Fruit fly (Drosophila melanogaster) whole organism, wandering third instar larva: ENCODE measurements around the gene CG32091.
"Not testable (repeated sequence)": the region's sequence is repeated elsewhere in the genome, so short reads cannot be mapped to it uniquely, and the experiment has no call there.

ENCODE experiments used
- Abd-B ChIP-seq: fragments of >200 bp; optimal IDR thresholded peaks from 2 replicates; lab custom pipeline; 2017; ENCODE audit warnings: missing biosample characterization, missing genetic modification characterization
- CG32264 ChIP-seq: fragments of 200-800 bp; sonication (Bioruptor generic); optimal IDR thresholded peaks from 2 replicates; lab custom pipeline; 2016; ENCODE audit warnings: missing biosample characterization, missing genetic modification characterization
- Dfd ChIP-seq: fragments of >200 bp; optimal IDR thresholded peaks from 2 replicates; lab custom pipeline; 2017; ENCODE audit warnings: missing biosample characterization, missing genetic modification characterization
- Dif ChIP-seq: fragments of 200-275, 200-300 bp; sonication (Bioruptor generic); optimal IDR thresholded peaks from 2 replicates; lab custom pipeline; 2018; ENCODE audit warnings: missing biosample characterization, missing genetic modification characterization; ENCODE audit not compliant: partially characterized antibody
- GATAd ChIP-seq: sonication (Bioruptor generic); optimal IDR thresholded peaks from 2 replicates; lab custom pipeline; 2016; ENCODE audit warnings: missing biosample characterization, missing genetic modification characterization
- HLH106 ChIP-seq: fragments of 200-800 bp; optimal IDR thresholded peaks from 3 replicates; lab custom pipeline; 2019; ENCODE audit warnings: missing biosample characterization, mild to moderate bottlenecking, missing genetic modification characterization, moderate library complexity
- Hnf4 ChIP-seq: fragments of 200-800 bp; sonication (Bioruptor generic); optimal IDR thresholded peaks from 2 replicates; lab custom pipeline; 2016; ENCODE audit warnings: missing biosample characterization, mild to moderate bottlenecking, missing genetic modification characterization
- Hr78 ChIP-seq: fragments of >200 bp; optimal IDR thresholded peaks from 2 replicates; lab custom pipeline; 2017; ENCODE audit warnings: missing biosample characterization, missing genetic modification characterization
- Hr83 ChIP-seq: fragments of 200-300 bp; sonication (Bioruptor generic); optimal IDR thresholded peaks from 2 replicates; lab custom pipeline; 2016; ENCODE audit warnings: missing biosample characterization, mild to moderate bottlenecking, missing genetic modification characterization, moderate library complexity; ENCODE audit not compliant: poor library complexity, severe bottlenecking
- Mio ChIP-seq: sonication (Bioruptor generic); optimal IDR thresholded peaks from 2 replicates; lab custom pipeline; 2016; ENCODE audit warnings: missing biosample characterization, missing genetic modification characterization
- N ChIP-seq: fragments of >200 bp; optimal IDR thresholded peaks from 2 replicates; lab custom pipeline; 2018; ENCODE audit warnings: missing biosample characterization, missing external identifiers, missing genetic modification characterization
- OdsH ChIP-seq: fragments of 200-800 bp; sonication (Bioruptor generic); optimal IDR thresholded peaks from 2 replicates; lab custom pipeline; 2016; ENCODE audit warnings: missing biosample characterization, mild to moderate bottlenecking, missing genetic modification characterization
- Rel ChIP-seq, 2 experiments: fragments of 200-800 bp; sonication (Bioruptor generic) in 1 of 2; optimal IDR thresholded peaks; 2 replicates in 1 of 2; 3 replicates in 1 of 2; lab custom pipeline; 2016 to 2019; ENCODE audit warnings: mild to moderate bottlenecking in 2 of 2, missing biosample characterization in 2 of 2, missing genetic modification characterization in 2 of 2, moderate library complexity in 1 of 2
- Sp1 ChIP-seq: fragments of 200-800 bp; sonication (Bioruptor generic); optimal IDR thresholded peaks from 3 replicates; lab custom pipeline; 2019; ENCODE audit warnings: missing biosample characterization, mild to moderate bottlenecking, missing genetic modification characterization, moderate library complexity
- Vsx2 ChIP-seq: fragments of 200-300, 225-300 bp; sonication (Bioruptor generic); optimal IDR thresholded peaks from 2 replicates; lab custom pipeline; 2018; ENCODE audit warnings: missing biosample characterization, missing genetic modification characterization; ENCODE audit not compliant: partially characterized antibody
- br ChIP-seq: fragments of 200-800 bp; sonication (Bioruptor generic); optimal IDR thresholded peaks from 2 replicates; lab custom pipeline; 2016; ENCODE audit warnings: missing biosample characterization, missing genetic modification characterization
- brk ChIP-seq: fragments of 200-800 bp; sonication (Bioruptor generic); optimal IDR thresholded peaks from 2 replicates; lab custom pipeline; 2016; ENCODE audit warnings: missing biosample characterization, mild to moderate bottlenecking, missing genetic modification characterization
- dl ChIP-seq, 2 experiments: fragments of 175-275, 200-275 bp in 1 of 2; fragments of 200-275 bp in 1 of 2; sonication (Bioruptor generic); optimal IDR thresholded peaks; lab custom pipeline; 2018; ENCODE audit warnings: mild to moderate bottlenecking in 2 of 2, missing biosample characterization in 2 of 2, missing genetic modification characterization in 2 of 2, moderate library complexity in 2 of 2; ENCODE audit not compliant: partially characterized antibody in 2 of 2, insufficient read depth in 1 of 2
- dmrt93B ChIP-seq: fragments of 200-800 bp; sonication (Bioruptor generic); optimal IDR thresholded peaks from 2 replicates; lab custom pipeline; 2018; ENCODE audit warnings: missing biosample characterization, mild to moderate bottlenecking, missing genetic modification characterization
- dsf ChIP-seq: sonication (Bioruptor generic); optimal IDR thresholded peaks from 2 replicates; lab custom pipeline; 2016; ENCODE audit warnings: missing biosample characterization, missing genetic modification characterization, borderline replicate concordance
- ey ChIP-seq: fragments of 200-800 bp; sonication (Bioruptor generic); optimal IDR thresholded peaks from 2 replicates; lab custom pipeline; 2016; ENCODE audit warnings: missing biosample characterization, missing genetic modification characterization
- foxo ChIP-seq, 2 experiments: fragments of 200-800 bp; sonication (Bioruptor generic); optimal IDR thresholded peaks; 2 replicates in 1 of 2; 3 replicates in 1 of 2; lab custom pipeline; 2016 to 2017; ENCODE audit warnings: missing biosample characterization in 2 of 2, missing genetic modification characterization in 2 of 2
- h ChIP-seq: fragments of 200-800 bp; sonication (Bioruptor generic); optimal IDR thresholded peaks from 3 replicates; lab custom pipeline; 2016; ENCODE audit warnings: missing biosample characterization, mild to moderate bottlenecking, missing genetic modification characterization
- jim ChIP-seq: fragments of 175-275, 200-325 bp; sonication (Bioruptor generic); optimal IDR thresholded peaks from 2 replicates; lab custom pipeline; 2016; ENCODE audit warnings: missing biosample characterization, mild to moderate bottlenecking, missing genetic modification characterization
- lola ChIP-seq: fragments of >200 bp; optimal IDR thresholded peaks from 2 replicates; lab custom pipeline; 2017; ENCODE audit warnings: missing biosample characterization, missing genetic modification characterization
- pan ChIP-seq: fragments of >200 bp; optimal IDR thresholded peaks from 2 replicates; lab custom pipeline; 2017
- psq ChIP-seq: fragments of 200-800 bp; sonication (Bioruptor generic); optimal IDR thresholded peaks from 3 replicates; lab custom pipeline; 2017; ENCODE audit warnings: missing biosample characterization, mild to moderate bottlenecking, missing genetic modification characterization, moderate library complexity
- rgr ChIP-seq: fragments of 200-800 bp; sonication (Bioruptor generic); optimal IDR thresholded peaks from 3 replicates; lab custom pipeline; 2016; ENCODE audit warnings: missing biosample characterization, mild to moderate bottlenecking, missing genetic modification characterization
- sage ChIP-seq: fragments of 200-800 bp; sonication (Bioruptor generic); optimal IDR thresholded peaks from 2 replicates; lab custom pipeline; 2016; ENCODE audit warnings: missing biosample characterization, mild to moderate bottlenecking, missing genetic modification characterization
- tai ChIP-seq: sonication (Bioruptor generic); optimal IDR thresholded peaks from 2 replicates; lab custom pipeline; 2016; ENCODE audit warnings: missing biosample characterization, missing genetic modification characterization
- usp ChIP-seq: fragments of >200 bp; optimal IDR thresholded peaks from 2 replicates; lab custom pipeline; 2017; ENCODE audit warnings: missing biosample characterization, missing genetic modification characterization
- woc ChIP-seq: sonication (Bioruptor generic); optimal IDR thresholded peaks from 2 replicates; lab custom pipeline; 2016; ENCODE audit warnings: missing biosample characterization, mild to moderate bottlenecking, missing genetic modification characterization

Gene CG32091

dm6 chr3L:11589395-11589794 lies 41.8 kb upstream of the CG32091 start, which contains the start of gene CG7377:
TSS of gene CG7377 (plus strand) at chr3L:11589695.
- not testable (repeated sequence) for TF ChIP-seq dl (GFP tag; optimal IDR thresholded peaks at IDR 0.05; lab: Kevin White, UChicago; ENCODE audit: insufficient read depth in 1 of 2, partially characterized antibody in 2 of 2); Vsx2 (GFP tag; lab: Kevin White, UChicago); Hr83 (GFP tag; lab: Kevin White, UChicago)

dm6 chr3L:11591131-11591530 lies 40.1 kb upstream of the CG32091 start, which contains the start of gene CG33268:
TSS of gene CG33268 (minus strand) at chr3L:11591231.
- TF ChIP-seq lola (GFP tag; lab: Kevin White, UChicago): no peak
- no peak for TF ChIP-seq dmrt93B (GFP tag; lab: Kevin White, UChicago)
- no peak for TF ChIP-seq dsf (GFP tag; lab: Kevin White, UChicago)
- no peak for TF ChIP-seq psq (GFP tag; lab: Kevin White, UChicago)
- TF ChIP-seq OdsH: no peak
- TF ChIP-seq Hr83 (GFP tag; lab: Kevin White, UChicago): no peak
- no peak for TF ChIP-seq rgr (GFP tag; lab: Kevin White, UChicago)
- TF ChIP-seq br (GFP tag; lab: Kevin White, UChicago): no peak
- TF ChIP-seq HLH106 (tag; lab: Kevin White, UChicago): no peak
- TF ChIP-seq dl (GFP tag; optimal IDR thresholded peaks at IDR 0.05; lab: Kevin White, UChicago; ENCODE audit: insufficient read depth in 1 of 2, partially characterized antibody in 2 of 2): no peak
- TF ChIP-seq Abd-B (GFP tag; lab: Kevin White, UChicago): no peak
- TF ChIP-seq Dfd (GFP tag; lab: Kevin White, UChicago): no peak
- TF ChIP-seq Dif (GFP tag; lab: Kevin White, UChicago): no peak
- no peak for TF ChIP-seq pan (lab: Kevin White, UChicago)
- TF ChIP-seq sage (GFP tag; lab: Kevin White, UChicago): no peak
- TF ChIP-seq CG32264 (GFP tag; lab: Kevin White, UChicago): no peak
- no peak for TF ChIP-seq N
- TF ChIP-seq GATAd (GFP tag; lab: Kevin White, UChicago): no peak
- TF ChIP-seq brk: no peak
- TF ChIP-seq Vsx2 (GFP tag; lab: Kevin White, UChicago): no peak

dm6 chr3L:11591803-11592202 lies 39.4 kb upstream of the CG32091 start:
- TF ChIP-seq pan (lab: Kevin White, UChicago) (no peak), dl (GFP tag; optimal IDR thresholded peaks at IDR 0.05; lab: Kevin White, UChicago; ENCODE audit: insufficient read depth in 1 of 2, partially characterized antibody in 2 of 2) (no peak), dmrt93B (GFP tag; lab: Kevin White, UChicago) (no peak)
- TF ChIP-seq, all 38 proteins: peak for 0

- TF ChIP-seq usp (GFP tag; lab: Kevin White, UChicago) (no peak), HLH106 (tag; lab: Kevin White, UChicago) (peak; percentile 23), foxo (GFP tag; optimal IDR thresholded peaks at IDR 0.05; lab: Kevin White, UChicago) (peak in 1 of 2 experiments; percentile 18), tai (GFP tag; lab: Kevin White, UChicago) (no peak), Sp1 (GFP tag; lab: Kevin White, UChicago) (peak; percentile 52)
- TF ChIP-seq, all 38 proteins: peak for 3
Observed at dm6 chr3L:11593778-11594177, 37.4 kb upstream of the CG32091 start.

dm6 chr3L:11596585-11597252 lies 34.5 kb upstream of the CG32091 start, which contains the start of gene CG7368:
TSS of gene CG7368 (plus strand) at chr3L:11597202.
- TF ChIP-seq dl (GFP tag; optimal IDR thresholded peaks at IDR 0.05; lab: Kevin White, UChicago; ENCODE audit: insufficient read depth in 1 of 2, partially characterized antibody in 2 of 2) (peak in 1 of 2 experiments; percentile 2), Hr78 (GFP tag; lab: Kevin White, UChicago) (no peak), OdsH (no peak)

dm6 chr3L:11599255-11599654 lies 31.9 kb upstream of the CG32091 start:
- no peak for TF ChIP-seq dsf (GFP tag; lab: Kevin White, UChicago)
- no peak for TF ChIP-seq Hr83 (GFP tag; lab: Kevin White, UChicago)
- TF ChIP-seq CG32264 (GFP tag; lab: Kevin White, UChicago): no peak
- no peak for TF ChIP-seq ey
- no peak for TF ChIP-seq tai (GFP tag; lab: Kevin White, UChicago)
- TF ChIP-seq usp (GFP tag; lab: Kevin White, UChicago): no peak
- no peak for TF ChIP-seq Hnf4 (GFP tag; lab: Kevin White, UChicago)
- TF ChIP-seq Hr78 (GFP tag; lab: Kevin White, UChicago): no peak
- no peak for TF ChIP-seq N
- TF ChIP-seq foxo (GFP tag; optimal IDR thresholded peaks at IDR 0.05; lab: Kevin White, UChicago): peak in 1 of 2 experiments; percentile 32
- no peak for TF ChIP-seq OdsH
- TF ChIP-seq jim (GFP tag; lab: Kevin White, UChicago): no peak
- TF ChIP-seq h (GFP tag; lab: Kevin White, UChicago): no peak
- no peak for TF ChIP-seq sage (GFP tag; lab: Kevin White, UChicago)
- TF ChIP-seq Sp1 (GFP tag; lab: Kevin White, UChicago): peak; percentile 30
- TF ChIP-seq Dfd (GFP tag; lab: Kevin White, UChicago): no peak
- no peak for TF ChIP-seq dmrt93B (GFP tag; lab: Kevin White, UChicago)
- no peak for TF ChIP-seq Vsx2 (GFP tag; lab: Kevin White, UChicago)
- TF ChIP-seq Dif (GFP tag; lab: Kevin White, UChicago): no peak
- TF ChIP-seq Rel (GFP tag; optimal IDR thresholded peaks at IDR 0.05; lab: Kevin White, UChicago): no peak
- no peak for TF ChIP-seq Rel (tag; optimal IDR thresholded peaks at IDR 0.05; lab: Kevin White, UChicago)
- no peak for TF ChIP-seq br (GFP tag; lab: Kevin White, UChicago)
- TF ChIP-seq lola (GFP tag; lab: Kevin White, UChicago): no peak
- TF ChIP-seq woc (GFP tag; lab: Kevin White, UChicago): no peak
- peak; percentile 3 for TF ChIP-seq rgr (GFP tag; lab: Kevin White, UChicago)
- peak; percentile 32 for TF ChIP-seq HLH106 (tag; lab: Kevin White, UChicago)
- no peak for TF ChIP-seq Mio (GFP tag; lab: Kevin White, UChicago)
